Fruit fly (Drosophila melanogaster) whole organism, prepupa: Measurements from ENCODE around the gene CG9674.
A peak's percentile ranks its signal among the peaks of the same experiment; 100 is the strongest.

ENCODE experiments used
- Blimp-1 ChIP-seq: fragments of 200-800 bp; sonication (Bioruptor generic); optimal IDR thresholded peaks from 3 replicates; lab custom pipeline; 2017; ENCODE audit warnings: missing biosample characterization, missing genetic modification characterization, mild to moderate bottlenecking, moderate library complexity, missing genetic modification reagents
- CG10631 ChIP-seq: fragments of 200-800 bp; sonication (Bioruptor generic); optimal IDR thresholded peaks from 2 replicates; lab custom pipeline; 2016; ENCODE audit warnings: missing biosample characterization, missing genetic modification characterization
- CG10669 ChIP-seq: fragments of 200-800 bp; sonication (Bioruptor generic); optimal IDR thresholded peaks from 3 replicates; lab custom pipeline; 2018; ENCODE audit warnings: missing biosample characterization, mild to moderate bottlenecking, missing genetic modification characterization, moderate library complexity
- CG11294 ChIP-seq: fragments of 200-800 bp; sonication (Bioruptor generic); IDR thresholded peaks from 2 replicates; pipeline ENCODE4 v1.3.6; 2022; ENCODE audit warnings: missing biosample characterization, missing genetic modification characterization
- CG11762 ChIP-seq: fragments of 200-800 bp; sonication (Bioruptor generic); optimal IDR thresholded peaks from 3 replicates; lab custom pipeline; 2016; ENCODE audit warnings: missing biosample characterization, missing genetic modification characterization; ENCODE audit not compliant: insufficient read depth
- CG11902 ChIP-seq: fragments of 200-800 bp; sonication (Bioruptor generic); optimal IDR thresholded peaks from 3 replicates; lab custom pipeline; 2016; ENCODE audit warnings: missing biosample characterization, missing genetic modification characterization
- CG15336 ChIP-seq: fragments of 200-800 bp; sonication (Bioruptor generic); IDR thresholded peaks from 2 replicates; pipeline ENCODE4 v1.3.6; 2022; ENCODE audit warnings: missing biosample characterization, missing genetic modification characterization
- CG1621 ChIP-seq: fragments of 200-800 bp; sonication (Bioruptor generic); optimal IDR thresholded peaks from 3 replicates; lab custom pipeline; 2018; ENCODE audit warnings: missing biosample characterization, mild to moderate bottlenecking, missing genetic modification characterization
- CG16779 ChIP-seq: fragments of 200-800 bp; sonication (Bioruptor generic); optimal IDR thresholded peaks from 3 replicates; lab custom pipeline; 2017; ENCODE audit warnings: missing biosample characterization, mild to moderate bottlenecking, missing genetic modification characterization
- CG3032 ChIP-seq: fragments of 200-800 bp; optimal IDR thresholded peaks from 2 replicates; lab custom pipeline; 2019; ENCODE audit warnings: missing biosample characterization, mild to moderate bottlenecking, missing genetic modification characterization, moderate library complexity
- CG31627 ChIP-seq: fragments of 200-800 bp; sonication (Bioruptor generic); optimal IDR thresholded peaks from 3 replicates; lab custom pipeline; 2016; ENCODE audit warnings: missing biosample characterization, missing genetic modification characterization
- CG3919 ChIP-seq: fragments of 200-800 bp; sonication (Bioruptor generic); optimal IDR thresholded peaks from 3 replicates; lab custom pipeline; 2016; ENCODE audit warnings: missing biosample characterization, missing genetic modification characterization
- CG4318 ChIP-seq: fragments of 200-800 bp; sonication (Bioruptor generic); optimal IDR thresholded peaks from 3 replicates; lab custom pipeline; 2017; ENCODE audit warnings: missing biosample characterization, mild to moderate bottlenecking, missing genetic modification characterization
- CG6163 ChIP-seq: fragments of 200-800 bp; sonication (Bioruptor generic); IDR thresholded peaks from 3 replicates; pipeline ENCODE4 v1.3.6; 2022; ENCODE audit warnings: missing biosample characterization, missing genetic modification characterization
- CG6276 ChIP-seq: fragments of 200-800 bp; sonication (Bioruptor generic); optimal IDR thresholded peaks from 2 replicates; lab custom pipeline; 2017; ENCODE audit warnings: missing biosample characterization, mild to moderate bottlenecking, missing genetic modification characterization
- CG6792 ChIP-seq: fragments of 200-800 bp; sonication (Bioruptor generic); optimal IDR thresholded peaks from 3 replicates; lab custom pipeline; 2016; ENCODE audit warnings: missing biosample characterization, missing genetic modification characterization
- CG6808 ChIP-seq: fragments of 200-800 bp; sonication (Bioruptor generic); optimal IDR thresholded peaks from 3 replicates; lab custom pipeline; 2017; ENCODE audit warnings: missing biosample characterization, missing genetic modification characterization, mild to moderate bottlenecking, moderate library complexity, missing genetic modification reagents
- CG6854 ChIP-seq: fragments of 200-800 bp; sonication (Bioruptor generic); optimal IDR thresholded peaks from 2 replicates; lab custom pipeline; 2017; ENCODE audit warnings: missing biosample characterization, mild to moderate bottlenecking, missing genetic modification characterization
- CG7368 ChIP-seq: fragments of 200-800 bp; sonication (Bioruptor generic); optimal IDR thresholded peaks from 3 replicates; lab custom pipeline; 2016; ENCODE audit warnings: missing biosample characterization, missing genetic modification characterization
- CG8632 ChIP-seq: fragments of 200-800 bp; sonication (Bioruptor generic); optimal IDR thresholded peaks from 3 replicates; lab custom pipeline; 2016; ENCODE audit warnings: missing biosample characterization, missing genetic modification characterization
- CG9139 ChIP-seq: fragments of 200-800 bp; sonication (Bioruptor generic); optimal IDR thresholded peaks from 3 replicates; lab custom pipeline; 2017; ENCODE audit warnings: missing biosample characterization, mild to moderate bottlenecking, missing genetic modification characterization
- Eip75B ChIP-seq: fragments of 200-800 bp; sonication (Bioruptor generic); optimal IDR thresholded peaks from 3 replicates; lab custom pipeline; 2016; ENCODE audit warnings: missing biosample characterization, missing genetic modification characterization
- Eip78C ChIP-seq: fragments of 200-800 bp; sonication (Bioruptor generic); peaks from one replicate; lab custom pipeline; 2016; ENCODE audit warnings: missing biosample characterization, missing genetic modification characterization
- Eip93F ChIP-seq: fragments of 200-800 bp; sonication (Bioruptor generic); optimal IDR thresholded peaks from 2 replicates; lab custom pipeline; 2016; ENCODE audit warnings: missing biosample characterization, mild to moderate bottlenecking, missing genetic modification characterization
- Ets96B ChIP-seq: fragments of 200-800 bp; optimal IDR thresholded peaks from 2 replicates; lab custom pipeline; 2019; ENCODE audit warnings: missing biosample characterization, mild to moderate bottlenecking, missing genetic modification characterization, moderate library complexity
- Gug ChIP-seq: fragments of 200-800 bp; sonication (Bioruptor generic); IDR thresholded peaks from 2 replicates; pipeline ENCODE4 v1.3.6; 2022; ENCODE audit warnings: missing biosample characterization, missing genetic modification characterization
- Hr38 ChIP-seq: sonication (Bioruptor generic); optimal IDR thresholded peaks from 2 replicates; lab custom pipeline; 2016; ENCODE audit warnings: missing biosample characterization, missing genetic modification characterization
- Met ChIP-seq: fragments of 200-800 bp; sonication (Bioruptor generic); optimal IDR thresholded peaks from 3 replicates; lab custom pipeline; 2016; ENCODE audit warnings: missing biosample characterization, missing genetic modification characterization
- OdsH ChIP-seq: fragments of 200-800 bp; sonication (Bioruptor generic); optimal IDR thresholded peaks from 3 replicates; lab custom pipeline; 2016; ENCODE audit warnings: missing biosample characterization, missing genetic modification characterization
- Smox ChIP-seq: fragments of 200-800 bp; sonication (Bioruptor generic); optimal IDR thresholded peaks from 3 replicates; lab custom pipeline; 2016; ENCODE audit warnings: missing biosample characterization, missing genetic modification characterization
- Sox102F ChIP-seq: fragments of 200-800 bp; sonication (Bioruptor generic); optimal IDR thresholded peaks from 2 replicates; lab custom pipeline; 2016; ENCODE audit warnings: missing biosample characterization, mild to moderate bottlenecking, missing genetic modification characterization
- Sox15 ChIP-seq: fragments of 200-800 bp; sonication (Bioruptor generic); optimal IDR thresholded peaks from 3 replicates; lab custom pipeline; 2016; ENCODE audit warnings: missing biosample characterization, missing genetic modification characterization
- achi ChIP-seq: fragments of 200-800 bp; sonication (Bioruptor generic); optimal IDR thresholded peaks from 3 replicates; lab custom pipeline; 2016; ENCODE audit warnings: missing biosample characterization, missing genetic modification characterization
- cyc ChIP-seq: fragments of 200-800 bp; sonication (Bioruptor generic); optimal IDR thresholded peaks from 3 replicates; lab custom pipeline; 2016; ENCODE audit warnings: missing biosample characterization, missing genetic modification characterization
- dac ChIP-seq: fragments of 200-800 bp; sonication (Bioruptor generic); optimal IDR thresholded peaks from 2 replicates; lab custom pipeline; 2017; ENCODE audit warnings: missing biosample characterization, mild to moderate bottlenecking, missing genetic modification characterization
- dsx ChIP-seq: fragments of 200-800 bp; optimal IDR thresholded peaks from 3 replicates; lab custom pipeline; 2019; ENCODE audit warnings: missing biosample characterization, mild to moderate bottlenecking, missing genetic modification characterization, moderate library complexity; ENCODE audit not compliant: poor library complexity, severe bottlenecking
- fd59A ChIP-seq: fragments of 200-800 bp; sonication (Bioruptor generic); optimal IDR thresholded peaks from 2 replicates; lab custom pipeline; 2017; ENCODE audit warnings: missing biosample characterization, mild to moderate bottlenecking, missing genetic modification characterization, missing genetic modification reagents
- fkh ChIP-seq: fragments of 200-800 bp; sonication (Bioruptor generic); optimal IDR thresholded peaks from 3 replicates; lab custom pipeline; 2017; ENCODE audit warnings: missing biosample characterization, mild to moderate bottlenecking, missing genetic modification characterization, moderate library complexity
- lz ChIP-seq: fragments of 200-800 bp; sonication (Bioruptor generic); optimal IDR thresholded peaks from 3 replicates; lab custom pipeline; 2016; ENCODE audit warnings: missing biosample characterization, missing genetic modification characterization
- net ChIP-seq: fragments of 200-800 bp; sonication (Bioruptor generic); optimal IDR thresholded peaks from 3 replicates; lab custom pipeline; 2016; ENCODE audit warnings: missing biosample characterization, missing genetic modification characterization
- pdm3 ChIP-seq: fragments of 200-800 bp; sonication (Bioruptor generic); optimal IDR thresholded peaks from 3 replicates; lab custom pipeline; 2016; ENCODE audit warnings: missing biosample characterization, missing genetic modification characterization
- spab ChIP-seq: fragments of 200-800 bp; sonication (Bioruptor generic); optimal IDR thresholded peaks from 2 replicates; lab custom pipeline; 2017; ENCODE audit warnings: missing biosample characterization, mild to moderate bottlenecking, missing genetic modification characterization, missing genetic modification reagents
- ss ChIP-seq, 2 experiments: fragments of 200-800 bp; sonication (Bioruptor generic); optimal IDR thresholded peaks; 2 replicates in 1 of 2; 3 replicates in 1 of 2; lab custom pipeline; 2017 to 2018; ENCODE audit warnings: mild to moderate bottlenecking in 2 of 2, missing biosample characterization in 2 of 2, missing genetic modification characterization in 2 of 2, moderate library complexity in 1 of 2
- svp ChIP-seq: fragments of 200-800 bp; sonication (Bioruptor generic); peaks from one replicate; lab custom pipeline; 2016; ENCODE audit warnings: missing biosample characterization, missing genetic modification characterization
- topi ChIP-seq: fragments of 200-800 bp; sonication (Bioruptor generic); optimal IDR thresholded peaks from 3 replicates; lab custom pipeline; 2016; ENCODE audit warnings: missing biosample characterization, missing genetic modification characterization
- vri ChIP-seq: fragments of 200-800 bp; sonication (Bioruptor generic); optimal IDR thresholded peaks from 3 replicates; lab custom pipeline; 2016; ENCODE audit warnings: missing biosample characterization, mild to moderate bottlenecking, missing genetic modification characterization

Gene CG9674

DNA sequence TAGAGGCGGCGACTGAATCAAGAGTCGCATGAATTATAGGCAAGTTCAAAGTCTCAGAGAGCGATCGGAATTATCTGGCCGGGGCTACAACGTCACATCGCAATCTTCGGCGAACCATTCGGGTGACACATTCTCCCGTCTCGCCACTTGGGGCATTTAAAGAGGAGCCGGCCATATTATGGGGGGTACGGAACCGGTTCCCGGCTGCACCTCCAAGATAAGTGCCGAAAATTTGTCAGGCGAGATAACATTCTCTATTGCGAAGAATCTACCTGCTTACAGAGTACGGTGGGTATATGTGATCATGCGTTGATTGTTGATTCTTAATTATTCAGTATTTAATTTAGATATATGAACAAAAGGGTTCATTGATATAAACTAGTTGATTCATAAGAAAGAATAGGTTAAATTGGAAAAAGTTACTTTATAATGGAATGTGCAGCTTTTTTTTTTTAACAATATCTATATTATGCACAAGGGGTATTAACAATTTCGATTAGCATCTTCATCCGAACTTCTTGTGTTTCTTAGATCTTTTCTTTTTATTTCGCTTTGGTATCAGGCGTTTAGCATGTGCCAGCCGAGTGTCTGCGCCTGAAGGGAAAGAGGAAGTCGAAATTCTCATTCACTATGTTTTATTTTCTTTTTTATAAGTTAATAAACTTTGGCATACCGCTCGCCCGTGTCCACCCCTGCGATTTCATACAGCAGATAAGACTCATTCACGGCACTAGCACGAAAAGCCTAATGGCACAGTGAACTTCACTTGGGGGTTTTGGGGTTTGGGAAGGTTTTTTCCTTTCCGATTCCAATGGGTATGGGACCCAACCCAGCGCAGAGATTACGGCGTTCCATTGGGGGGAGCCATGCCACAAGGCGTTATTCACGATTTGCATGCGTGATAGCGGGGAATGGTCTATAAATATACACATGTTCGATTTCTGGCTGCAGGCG, 5.8 kb downstream of the CG9674 start (continued):
- TF ChIP-seq Ets96B (no peak), CG9139 (GFP tag; lab: Kevin White, UChicago) (peak; percentile 32), Blimp-1 (GFP tag; lab: Kevin White, UChicago) (no peak), net (peak; percentile 26), CG4318 (GFP tag; lab: Kevin White, UChicago) (peak; percentile 22), dsx (no peak), CG6163 (GFP tag; lab: Robert Waterston, UW) (no peak), CG3032 (no peak), CG6276 (GFP tag; lab: Kevin White, UChicago) (peak; percentile 36), CG31627 (GFP tag; lab: Kevin White, UChicago) (peak; percentile 26), Hr38 (GFP tag; lab: Kevin White, UChicago) (no peak), ss (GFP tag; optimal IDR thresholded peaks at IDR 0.05; lab: Kevin White, UChicago) (peak; percentile 36 to 70), achi (GFP tag; lab: Kevin White, UChicago) (peak; percentile 17), Eip78C (GFP tag; lab: Kevin White, UChicago) (peak; percentile 14), CG11294 (GFP tag; lab: Robert Waterston, UW) (no peak), OdsH (GFP tag; lab: Kevin White, UChicago) (peak; percentile 16), CG10669 (GFP tag; lab: Kevin White, UChicago) (no peak), fkh (GFP tag; lab: Kevin White, UChicago) (peak; percentile 50)

DNA sequence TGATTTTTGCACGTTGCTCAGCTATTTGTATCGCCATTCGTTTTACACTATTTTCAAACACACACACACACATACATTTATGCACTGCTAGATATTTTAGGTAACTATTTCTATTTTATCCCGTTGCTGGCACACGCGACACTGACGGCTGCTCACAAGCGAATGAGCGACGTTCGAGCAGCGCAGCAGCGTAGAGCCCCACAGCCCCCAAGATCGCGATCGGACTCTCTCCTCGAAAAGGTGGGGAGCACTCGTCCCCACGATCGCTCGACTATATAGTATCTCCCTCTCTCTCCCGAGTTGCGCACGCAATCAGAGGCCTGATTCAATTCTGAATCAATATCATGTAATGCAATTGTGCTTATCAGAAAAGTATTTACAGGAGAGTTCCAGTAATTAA, 7.5 kb downstream of the CG9674 start:
- TF ChIP-seq Eip93F (GFP tag; lab: Kevin White, UChicago) (no peak), fkh (GFP tag; lab: Kevin White, UChicago) (peak; percentile 19), Eip75B (GFP tag; lab: Kevin White, UChicago) (no peak), topi (peak; percentile 31), Sox15 (GFP tag; lab: Kevin White, UChicago) (no peak), CG3032 (no peak), pdm3 (GFP tag; lab: Kevin White, UChicago) (no peak), Ets96B (no peak), spab (no peak), fd59A (no peak), svp (GFP tag; lab: Kevin White, UChicago) (peak; percentile 88), cyc (GFP tag; lab: Kevin White, UChicago) (no peak), CG6854 (peak; percentile 76), lz (GFP tag; lab: Kevin White, UChicago) (no peak), Smox (GFP tag; lab: Kevin White, UChicago) (no peak), CG6792 (GFP tag; lab: Kevin White, UChicago) (peak; percentile 14), CG6808 (peak; percentile 47), dac (GFP tag; lab: Kevin White, UChicago) (no peak), CG31627 (GFP tag; lab: Kevin White, UChicago) (no peak), CG4318 (GFP tag; lab: Kevin White, UChicago) (no peak), CG16779 (tag; lab: Kevin White, UChicago) (peak; percentile 46), CG3919 (GFP tag; lab: Kevin White, UChicago) (peak; percentile 57), CG11902 (GFP tag; lab: Kevin White, UChicago) (no peak), CG1621 (tag; lab: Kevin White, UChicago) (no peak), Blimp-1 (GFP tag; lab: Kevin White, UChicago) (no peak), OdsH (GFP tag; lab: Kevin White, UChicago) (no peak), CG15336 (GFP tag; lab: Robert Waterston, UW) (peak; percentile 57; the same call in 1 of the 2 replicates), Sox102F (GFP tag; lab: Kevin White, UChicago) (peak; percentile 42), CG11762 (no peak), CG10669 (GFP tag; lab: Kevin White, UChicago) (peak; percentile 26), CG7368 (GFP tag; lab: Kevin White, UChicago) (peak; percentile 9), net (peak; percentile 64), vri (GFP tag; lab: Kevin White, UChicago) (peak; percentile 87), CG6163 (GFP tag; lab: Robert Waterston, UW) (peak; percentile 33; the same call in 1 of the 3 replicates), Eip78C (GFP tag; lab: Kevin White, UChicago) (peak; percentile 29), CG10631 (GFP tag; lab: Kevin White, UChicago) (no peak), achi (GFP tag; lab: Kevin White, UChicago) (no peak), ss (GFP tag; optimal IDR thresholded peaks at IDR 0.05; lab: Kevin White, UChicago) (peak; percentile 56 to 70), Met (GFP tag; lab: Kevin White, UChicago) (peak; percentile 2), CG8632 (GFP tag; lab: Kevin White, UChicago) (no peak), Gug (GFP tag; lab: Robert Waterston, UW) (no peak)
